Worm (Caenorhabditis elegans): Measurements from ENCODE around the gene F16G10.7.

The F16G10.7 gene

ce11 chrII:2346672-2347071 lies 33.4 kb downstream of the F16G10.7 start, which contains the start of gene F43C11.4:
TSS of gene F43C11.4 (plus strand) at chrII:2346972.
- TF ChIP-seq ces-1 (GFP tag; optimal IDR thresholded peaks at IDR 0.05) (no peak), nhr-76 (tag; optimal IDR thresholded peaks at IDR 0.05) (no peak), hlh-1 (tag; optimal IDR thresholded peaks at IDR 0.05) (no peak), ceh-39 (tag; optimal IDR thresholded peaks at IDR 0.05) (no peak), unc-120 (tag; optimal IDR thresholded peaks at IDR 0.05; ENCODE audit: poor library complexity, severe bottlenecking) (no peak), mab-5 (tag; optimal IDR thresholded peaks at IDR 0.05) (no peak), mls-2 (tag; optimal IDR thresholded peaks at IDR 0.05) (no peak), drap-1 (GFP tag; optimal IDR thresholded peaks at IDR 0.05) (no peak), nhr-12 (tag; optimal IDR thresholded peaks at IDR 0.05) (no peak), elt-3 (tag; optimal IDR thresholded peaks at IDR 0.05) (no peak), ceh-83 (GFP tag; optimal IDR thresholded peaks at IDR 0.05) (no peak), snpc-4 (tag; optimal IDR thresholded peaks at IDR 0.05) (no peak), ham-2 (GFP tag; optimal IDR thresholded peaks at IDR 0.05) (no peak), M03D4.4 (tag; optimal IDR thresholded peaks at IDR 0.05) (no peak), lsy-2 (tag; optimal IDR thresholded peaks at IDR 0.05) (no peak), ceh-43 (GFP tag; optimal IDR thresholded peaks at IDR 0.05) (no peak)

- TF ChIP-seq lin-13 (tag; optimal IDR thresholded peaks at IDR 0.05), result peak; percentile 41
- TF ChIP-seq nhr-237 (tag; optimal IDR thresholded peaks at IDR 0.05), result no peak
- TF ChIP-seq snpc-4 (tag; optimal IDR thresholded peaks at IDR 0.05), result no peak
- peak; percentile 8 for TF ChIP-seq mep-1 (tag; optimal IDR thresholded peaks at IDR 0.05)
- TF ChIP-seq ceh-43 (GFP tag; optimal IDR thresholded peaks at IDR 0.05), result no peak
- TF ChIP-seq lsy-2 (tag; optimal IDR thresholded peaks at IDR 0.05), result peak; percentile 20
- peak; percentile 13 for TF ChIP-seq hlh-1 (tag; optimal IDR thresholded peaks at IDR 0.05)
- TF ChIP-seq ceh-39 (tag; optimal IDR thresholded peaks at IDR 0.05), result peak; percentile 26
Observed at ce11 chrII:2342004-2342479, 38.0 kb downstream of the F16G10.7 start, which contains the start of gene F43C11.6. TSS of gene F43C11.6 (plus strand) at chrII:2342429.

- no peak for TF ChIP-seq nhr-2 (tag; optimal IDR thresholded peaks at IDR 0.05)
- TF ChIP-seq ztf-11 (tag; optimal IDR thresholded peaks at IDR 0.05), result no peak
- TF ChIP-seq snpc-4 (tag; optimal IDR thresholded peaks at IDR 0.05), result no peak
- no peak for TF ChIP-seq zip-8 (tag; optimal IDR thresholded peaks at IDR 0.05)
- TF ChIP-seq unc-120 (tag; optimal IDR thresholded peaks at IDR 0.05; ENCODE audit: poor library complexity, severe bottlenecking), result no peak
- TF ChIP-seq ces-1 (GFP tag; optimal IDR thresholded peaks at IDR 0.05), result no peak
- no peak for TF ChIP-seq M03D4.4 (tag; optimal IDR thresholded peaks at IDR 0.05)
- no peak for TF ChIP-seq tbx-8 (GFP tag; optimal IDR thresholded peaks at IDR 0.05)
- no peak for TF ChIP-seq nhr-237 (tag; optimal IDR thresholded peaks at IDR 0.05)
- TF ChIP-seq unc-39 (tag; optimal IDR thresholded peaks at IDR 0.05), result no peak
- no peak for TF ChIP-seq flh-1 (GFP tag; optimal IDR thresholded peaks at IDR 0.05)
- TF ChIP-seq drap-1 (GFP tag; optimal IDR thresholded peaks at IDR 0.05), result no peak
- no peak for TF ChIP-seq ceh-83 (GFP tag; optimal IDR thresholded peaks at IDR 0.05)
- TF ChIP-seq blmp-1 (tag; optimal IDR thresholded peaks at IDR 0.05), result no peak
- TF ChIP-seq elt-1 (tag; optimal IDR thresholded peaks at IDR 0.05; ENCODE audit: borderline replicate concordance, insufficient read depth), result no peak
- no peak for TF ChIP-seq mls-2 (tag; optimal IDR thresholded peaks at IDR 0.05)
- TF ChIP-seq ceh-39 (tag; optimal IDR thresholded peaks at IDR 0.05), result no peak
- TF ChIP-seq ham-2 (GFP tag; optimal IDR thresholded peaks at IDR 0.05), result no peak
- no peak for TF ChIP-seq nhr-76 (tag; optimal IDR thresholded peaks at IDR 0.05)
Observed at ce11 chrII:2341515-2341914, 38.6 kb downstream of the F16G10.7 start, which contains the start of gene enri-1. TSS of gene enri-1 (minus strand) at chrII:2341615.

ce11 chrII:2340974-2341373 lies 39.1 kb downstream of the F16G10.7 start:
- TF ChIP-seq hlh-1 (tag; optimal IDR thresholded peaks at IDR 0.05) (peak; percentile 37), ces-1 (GFP tag; optimal IDR thresholded peaks at IDR 0.05) (peak; percentile 26), nhr-2 (tag; optimal IDR thresholded peaks at IDR 0.05) (no peak), nhr-12 (tag; optimal IDR thresholded peaks at IDR 0.05) (no peak), ceh-39 (tag; optimal IDR thresholded peaks at IDR 0.05) (no peak), mls-2 (tag; optimal IDR thresholded peaks at IDR 0.05) (no peak), sptf-1 (tag; optimal IDR thresholded peaks at IDR 0.05) (no peak), drap-1 (GFP tag; optimal IDR thresholded peaks at IDR 0.05) (no peak), unc-120 (tag; optimal IDR thresholded peaks at IDR 0.05; ENCODE audit: poor library complexity, severe bottlenecking) (no peak)

ce11 chrII:2336177-2336576 lies 43.9 kb downstream of the F16G10.7 start:
- TF ChIP-seq sem-2 (GFP tag; optimal IDR thresholded peaks at IDR 0.05) (no peak), ham-2 (GFP tag; optimal IDR thresholded peaks at IDR 0.05) (peak; percentile 12)

All from whole organism, mixed stage, embryonic.